Worm (Caenorhabditis elegans) whole organism, midembryonic: ENCODE data around the gene Y41C4A.11.

Source experiments
- T22C8.4 ChIP-seq: fragments of 200-800 bp; sonication (Bioruptor generic); IDR thresholded peaks from 2 replicates; pipeline ENCODE4 v1.3.6; 2022; ENCODE audit warnings: missing genetic modification characterization, missing compliant biosample characterization
- flt-1 ChIP-seq: fragments of 200-800 bp; sonication (Bioruptor generic); IDR thresholded peaks from 2 replicates; pipeline ENCODE4 v1.3.6; 2022; ENCODE audit warnings: missing genetic modification characterization, missing compliant biosample characterization
- klf-2 ChIP-seq: fragments of 200-800 bp; sonication (Bioruptor generic); conservative IDR thresholded peaks from 2 replicates; pipeline ENCODE4 v1.3.6; 2022; ENCODE audit warnings: missing genetic modification reagents, missing genetic modification characterization, missing compliant biosample characterization
- med-1 ChIP-seq: sonication (generic microtip); optimal IDR thresholded peaks from 2 replicates; lab custom pipeline; 2017; ENCODE audit warnings: missing genetic modification characterization, mild to moderate bottlenecking, missing compliant biosample characterization, antibody characterized with exemption, missing genetic modification reagents; ENCODE audit not compliant: insufficient read depth
- ref-1 ChIP-seq: fragments of 200-800 bp; sonication (Bioruptor generic); conservative IDR thresholded peaks from 2 replicates; pipeline ENCODE4 v1.3.6; 2022; ENCODE audit warnings: missing genetic modification reagents, missing genetic modification characterization, missing compliant biosample characterization
- tab-1 ChIP-seq: fragments of 200-800 bp; sonication (Bioruptor generic); IDR thresholded peaks from 2 replicates; pipeline ENCODE4 v1.3.6; 2022; ENCODE audit warnings: missing genetic modification characterization, missing compliant biosample characterization
- ztf-29 ChIP-seq: fragments of 200-800 bp; sonication (Bioruptor generic); IDR thresholded peaks from 2 replicates; pipeline ENCODE4 v1.3.6; 2022; ENCODE audit warnings: missing genetic modification reagents, missing genetic modification characterization, missing compliant biosample characterization

ce11 chrIII:11746718-11747117 lies 27.1 kb downstream of the Y41C4A.11 start, which contains the start of gene mrt-2:
- TF ChIP-seq T22C8.4 (GFP tag; lab: Robert Waterston, UW) = peak; percentile 10; the same call in 1 of the 2 replicates
- no peak for TF ChIP-seq med-1 (GFP tag; lab: Kevin White, UChicago)
- no peak for TF ChIP-seq tab-1 (GFP tag; lab: Robert Waterston, UW)
- TF ChIP-seq flt-1 (GFP tag; lab: Robert Waterston, UW) = peak; percentile 78
- 0 out of 2 replicates have a peak, but pooled peaks have one; percentile 33 for TF ChIP-seq klf-2 (GFP tag; lab: Robert Waterston, UW)
- no peak for TF ChIP-seq ztf-29 (GFP tag; lab: Robert Waterston, UW)
- no peak for TF ChIP-seq ref-1 (GFP tag; lab: Robert Waterston, UW)
